Worm (Caenorhabditis elegans) whole organism, late embryonic: ENCODE data around the gene flor-1.

Source experiments
- Y22D7AL.16 ChIP-seq: sonication (generic microtip); optimal IDR thresholded peaks from 2 replicates; lab custom pipeline; 2016; ENCODE audit warnings: missing genetic modification characterization, missing compliant biosample characterization
- ama-1 ChIP-seq: fragments of 150-350 bp; optimal IDR thresholded peaks from 2 replicates; lab custom pipeline; 2014
- ceh-30 ChIP-seq: fragments of 150-350 bp; optimal IDR thresholded peaks from 2 replicates; lab custom pipeline; 2014; ENCODE audit warnings: missing biosample characterization, missing genetic modification characterization
- ceh-34 ChIP-seq: sonication (generic microtip); optimal IDR thresholded peaks from 2 replicates; lab custom pipeline; 2016; ENCODE audit warnings: mild to moderate bottlenecking, missing genetic modification characterization, missing compliant biosample characterization
- che-1 ChIP-seq: sonication (generic microtip); optimal IDR thresholded peaks from 2 replicates; lab custom pipeline; 2016; ENCODE audit warnings: mild to moderate bottlenecking, missing genetic modification characterization, missing compliant biosample characterization
- hlh-8 ChIP-seq: sonication (generic microtip); optimal IDR thresholded peaks from 2 replicates; lab custom pipeline; 2016; ENCODE audit warnings: missing genotype, missing genetic modification characterization, missing compliant biosample characterization
- lim-6 ChIP-seq: sonication (generic microtip); optimal IDR thresholded peaks from 2 replicates; lab custom pipeline; 2016; ENCODE audit warnings: missing genetic modification characterization, missing compliant biosample characterization
- pqm-1 ChIP-seq: sonication (generic microtip); optimal IDR thresholded peaks from 2 replicates; lab custom pipeline; 2016; ENCODE audit warnings: missing genetic modification characterization, missing compliant biosample characterization

DNA sequence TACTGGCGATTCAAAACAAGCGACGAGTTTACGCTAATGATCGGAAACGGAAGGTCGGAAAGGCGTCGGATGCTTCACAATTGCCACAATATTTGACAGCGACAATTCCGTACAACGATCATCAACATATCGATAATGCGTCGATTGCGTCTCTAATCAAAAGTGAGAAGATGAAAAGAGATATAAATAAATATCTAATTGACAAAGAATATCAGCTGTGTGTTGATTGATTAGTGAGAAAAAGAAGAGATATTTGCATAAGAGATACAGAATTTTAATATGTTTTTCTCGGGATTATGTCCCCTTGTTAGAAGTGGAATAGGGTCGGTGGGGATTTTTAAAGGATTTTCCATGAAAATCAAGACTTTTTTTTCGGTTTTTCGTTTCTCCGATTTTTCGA, 40.9 kb downstream of the flor-1 start:
- TF ChIP-seq ceh-34 (tag; lab: Kevin White, UChicago) (no peak), Y22D7AL.16 (tag; lab: Kevin White, UChicago) (no peak), ama-1 (no peak), pqm-1 (tag; lab: Kevin White, UChicago) (no peak), ceh-30 (tag; lab: Kevin White, UChicago) (no peak), lim-6 (tag; lab: Kevin White, UChicago) (no peak), hlh-8 (tag; lab: Kevin White, UChicago) (no peak), che-1 (tag; lab: Kevin White, UChicago) (no peak)
